Fruit fly (Drosophila melanogaster) S2 (cell line): Measurements from ENCODE around the gene Dif.

Experiments
- CG8478 ChIP-seq: fragments of >200 bp; optimal IDR thresholded peaks from 2 replicates; lab custom pipeline; 2018
- CTCF ChIP-seq, 2 experiments: fragments of >200 bp; optimal IDR thresholded peaks; 2 replicates each; lab custom pipeline; 2018

DNA sequence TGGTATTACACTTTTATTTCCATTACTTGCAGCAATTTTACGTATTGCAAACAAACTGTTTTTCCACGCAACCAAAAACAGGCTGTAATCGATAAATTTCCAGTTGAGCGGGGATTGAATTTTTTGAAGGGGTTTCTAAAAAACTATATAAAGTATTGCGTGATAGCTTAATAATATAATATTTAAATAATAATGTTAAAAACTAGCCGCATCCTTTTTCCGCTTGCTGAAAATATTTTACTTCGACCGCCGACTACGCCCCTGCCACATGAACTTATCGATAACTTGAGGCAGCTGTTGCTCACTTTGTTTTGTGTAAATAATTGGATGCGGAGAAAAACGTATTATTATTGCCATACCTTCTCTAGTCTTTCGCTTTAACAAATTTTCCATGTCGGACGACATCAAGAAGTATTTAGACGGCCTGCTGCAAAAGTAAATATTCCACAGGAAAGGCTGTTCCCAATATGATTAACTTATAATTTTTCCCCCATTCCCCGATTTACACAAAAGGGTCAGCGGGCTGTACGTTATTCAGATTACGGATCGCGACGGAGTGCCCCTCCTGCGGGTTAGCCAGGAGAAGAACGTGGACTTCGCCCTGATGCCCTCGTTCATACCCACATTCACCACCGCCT lies 48.1 kb upstream of the Dif start, which contains the start of the genes fws and Lamtor3:
- TF ChIP-seq CTCF (optimal IDR thresholded peaks at IDR 0.05; lab: Kevin White, UChicago) (no peak), CG8478 (no peak)
